Fruit fly (Drosophila melanogaster) whole organism, embryonic: Measurements from ENCODE around the gene Ctr1A.
A peak's percentile ranks its signal among the peaks of the same experiment; 100 is the strongest.

Source experiments
- ATbp ChIP-seq: fragments of 200-800 bp; sonication (Bioruptor generic); optimal IDR thresholded peaks from 2 replicates; lab custom pipeline; 2017; ENCODE audit warnings: missing biosample characterization, mild to moderate bottlenecking, missing genetic modification characterization, missing genetic modification reagents
- Atf3 ChIP-seq: fragments of 200-800 bp; sonication (Bioruptor generic); optimal IDR thresholded peaks from 3 replicates; lab custom pipeline; 2016; ENCODE audit warnings: missing biosample characterization, missing genetic modification characterization
- CG10267 ChIP-seq: fragments of 200-800 bp; sonication (Bioruptor generic); optimal IDR thresholded peaks from 2 replicates; lab custom pipeline; 2018; ENCODE audit warnings: missing biosample characterization, mild to moderate bottlenecking, missing genetic modification characterization, moderate library complexity
- CG10462 ChIP-seq: fragments of 200-800 bp; sonication (Bioruptor generic); optimal IDR thresholded peaks from 2 replicates; lab custom pipeline; 2016; ENCODE audit warnings: missing biosample characterization, missing genetic modification characterization
- CG11504 ChIP-seq: fragments of 200-800 bp; sonication (Bioruptor generic); optimal IDR thresholded peaks from 3 replicates; lab custom pipeline; 2019; ENCODE audit warnings: missing biosample characterization, mild to moderate bottlenecking, missing genetic modification characterization, moderate library complexity
- CG11560 ChIP-seq: fragments of 200-800 bp; sonication (Bioruptor generic); IDR thresholded peaks from 3 replicates; pipeline ENCODE4 v1.3.6; 2022; ENCODE audit warnings: missing biosample characterization, missing genetic modification characterization
- CG11695 ChIP-seq: fragments of 200-800 bp; sonication (Bioruptor generic); IDR thresholded peaks from 3 replicates; pipeline ENCODE4 v1.3.6; 2022; ENCODE audit warnings: missing biosample characterization, missing genetic modification characterization
- CG12236 ChIP-seq: fragments of 200-800 bp; sonication (Bioruptor generic); optimal IDR thresholded peaks from 2 replicates; lab custom pipeline; 2016; ENCODE audit warnings: missing biosample characterization, missing genetic modification characterization
- CG14710 ChIP-seq: fragments of 200-800 bp; sonication (Bioruptor generic); optimal IDR thresholded peaks from 3 replicates; lab custom pipeline; 2019; ENCODE audit warnings: missing biosample characterization, mild to moderate bottlenecking, missing genetic modification characterization, moderate library complexity
- CG17361 ChIP-seq: fragments of 200-800 bp; sonication (Bioruptor generic); IDR thresholded peaks from 3 replicates; pipeline ENCODE4 v1.3.6; 2022; ENCODE audit warnings: missing biosample characterization, missing genetic modification characterization
- CG17612 ChIP-seq: fragments of 200-800 bp; sonication (Bioruptor generic); IDR thresholded peaks from 2 replicates; pipeline ENCODE4 v1.3.6; 2022; ENCODE audit warnings: missing biosample characterization, missing genetic modification characterization
- CG17829 ChIP-seq: fragments of 200-800 bp; optimal IDR thresholded peaks from 2 replicates; lab custom pipeline; 2019; ENCODE audit warnings: missing biosample characterization, mild to moderate bottlenecking, missing genetic modification characterization, moderate library complexity
- CG2202 ChIP-seq: fragments of 200-800 bp; sonication (Bioruptor generic); optimal IDR thresholded peaks from 2 replicates; lab custom pipeline; 2018; ENCODE audit warnings: missing biosample characterization, mild to moderate bottlenecking, missing genetic modification characterization
- CG31441 ChIP-seq: fragments of 200-800 bp; sonication (Bioruptor generic); IDR thresholded peaks from 2 replicates; pipeline ENCODE4 v1.3.6; 2022; ENCODE audit warnings: missing biosample characterization, missing genetic modification characterization
- CG7928 ChIP-seq: fragments of 200-800 bp; sonication (Bioruptor generic); optimal IDR thresholded peaks from 2 replicates; lab custom pipeline; 2017; ENCODE audit warnings: missing biosample characterization, mild to moderate bottlenecking, missing genetic modification characterization
- CG8290 ChIP-seq, 3 experiments: fragments of 200-800 bp; sonication (Bioruptor generic); optimal IDR thresholded peaks; 2 replicates each; lab custom pipeline; 2016 to 2019; ENCODE audit warnings: missing biosample characterization in 3 of 3, missing genetic modification characterization in 3 of 3, mild to moderate bottlenecking in 2 of 3, moderate library complexity in 1 of 3
- CG8388 ChIP-seq: fragments of 200-800 bp; sonication (Bioruptor generic); optimal IDR thresholded peaks from 2 replicates; lab custom pipeline; 2019; ENCODE audit warnings: missing biosample characterization, mild to moderate bottlenecking, missing genetic modification characterization, moderate library complexity
- CG9437 ChIP-seq: fragments of 200-800 bp; sonication (Bioruptor generic); optimal IDR thresholded peaks from 2 replicates; lab custom pipeline; 2018; ENCODE audit warnings: missing biosample characterization, mild to moderate bottlenecking, missing genetic modification characterization
- Drgx ChIP-seq: fragments of 200-800 bp; sonication (Bioruptor generic); IDR thresholded peaks from 2 replicates; pipeline ENCODE4 v1.3.6; 2022; ENCODE audit warnings: missing biosample characterization, missing genetic modification characterization
- ERR ChIP-seq: fragments of 200-800 bp; sonication (Bioruptor generic); optimal IDR thresholded peaks from 2 replicates; lab custom pipeline; 2016; ENCODE audit warnings: missing biosample characterization, missing genetic modification characterization
- Max ChIP-seq: fragments of 200-800 bp; sonication (Bioruptor generic); optimal IDR thresholded peaks from 2 replicates; lab custom pipeline; 2016; ENCODE audit warnings: missing biosample characterization, mild to moderate bottlenecking, missing genetic modification characterization
- Med ChIP-seq: fragments of 200-800 bp; sonication (Bioruptor generic); peaks from one replicate; lab custom pipeline; 2016; ENCODE audit warnings: missing biosample characterization, missing genetic modification characterization, mild to moderate bottlenecking, inconsistent platforms, moderate library complexity
- Pdp1 ChIP-seq, 2 experiments: fragments of 200-800 bp; sonication (Bioruptor generic); optimal IDR thresholded peaks; 3 replicates each; lab custom pipeline; 2016; ENCODE audit warnings: missing biosample characterization in 2 of 2, missing genetic modification characterization in 2 of 2, mild to moderate bottlenecking in 1 of 2, moderate library complexity in 1 of 2
- Rfx ChIP-seq: fragments of 200-800 bp; sonication (Bioruptor generic); IDR thresholded peaks from 2 replicates; pipeline ENCODE4 v1.3.6; 2022; ENCODE audit warnings: missing biosample characterization, missing genetic modification characterization
- Ssrp ChIP-seq: fragments of 200-800 bp; sonication (Bioruptor generic); optimal IDR thresholded peaks from 2 replicates; lab custom pipeline; 2018; ENCODE audit warnings: missing biosample characterization, mild to moderate bottlenecking, missing genetic modification characterization, moderate library complexity
- Xrp1 ChIP-seq: fragments of 200-800 bp; sonication (Bioruptor generic); IDR thresholded peaks from 2 replicates; pipeline ENCODE4 v1.3.6; 2022; ENCODE audit warnings: missing biosample characterization, missing genetic modification characterization
- ap ChIP-seq: fragments of 200-800 bp; sonication (Bioruptor generic); IDR thresholded peaks from 2 replicates; pipeline ENCODE4 v1.3.6; 2022; ENCODE audit warnings: missing biosample characterization, missing genetic modification characterization
- chn ChIP-seq: fragments of 200-800 bp; sonication (Bioruptor generic); optimal IDR thresholded peaks from 2 replicates; lab custom pipeline; 2016; ENCODE audit warnings: missing biosample characterization, missing genetic modification characterization
- croc ChIP-seq: fragments of 200-800 bp; sonication (Bioruptor generic); conservative IDR thresholded peaks from 3 replicates; pipeline ENCODE4 v1.3.6; 2022; ENCODE audit warnings: missing biosample characterization, missing genetic modification characterization
- crol ChIP-seq: fragments of 200-800 bp; sonication (Bioruptor generic); IDR thresholded peaks from 2 replicates; pipeline ENCODE4 v1.3.6; 2022; ENCODE audit warnings: missing biosample characterization, missing genetic modification characterization
- dmrt99B ChIP-seq: fragments of 200-800 bp; sonication (Bioruptor generic); optimal IDR thresholded peaks from 2 replicates; lab custom pipeline; 2018; ENCODE audit warnings: missing biosample characterization, mild to moderate bottlenecking, missing genetic modification characterization, moderate library complexity
- eve ChIP-seq, 2 experiments: fragments of >200 bp; optimal IDR thresholded peaks; 2 replicates each; lab custom pipeline; 2017; ENCODE audit warnings: missing biosample characterization in 2 of 2, missing genetic modification characterization in 2 of 2
- ewg ChIP-seq: fragments of 200-800 bp; sonication (Bioruptor generic); optimal IDR thresholded peaks from 3 replicates; lab custom pipeline; 2017; ENCODE audit warnings: mild to moderate bottlenecking, missing biosample characterization, missing genetic modification reagents, missing genetic modification characterization
- fd102C ChIP-seq: fragments of 200-800 bp; sonication (Bioruptor generic); optimal IDR thresholded peaks from 2 replicates; lab custom pipeline; 2018; ENCODE audit warnings: missing biosample characterization, mild to moderate bottlenecking, missing genetic modification characterization, moderate library complexity
- fd96Cb ChIP-seq: fragments of 200-800 bp; sonication (Bioruptor generic); optimal IDR thresholded peaks from 2 replicates; lab custom pipeline; 2018; ENCODE audit warnings: missing biosample characterization, mild to moderate bottlenecking, missing genetic modification characterization, moderate library complexity
- gem ChIP-seq: fragments of 200-800 bp; sonication (Bioruptor generic); optimal IDR thresholded peaks from 2 replicates; lab custom pipeline; 2019; ENCODE audit warnings: missing biosample characterization, mild to moderate bottlenecking, missing genetic modification characterization, moderate library complexity
- grau ChIP-seq: fragments of 200-800 bp; optimal IDR thresholded peaks from 3 replicates; lab custom pipeline; 2019; ENCODE audit warnings: missing biosample characterization, mild to moderate bottlenecking, missing genetic modification characterization, moderate library complexity
- lilli ChIP-seq: fragments of 200-800 bp; sonication (Bioruptor generic); optimal IDR thresholded peaks from 3 replicates; lab custom pipeline; 2016; ENCODE audit warnings: missing biosample characterization, missing genetic modification characterization
- oc ChIP-seq: fragments of 200-800 bp; sonication (Bioruptor generic); optimal IDR thresholded peaks from 2 replicates; lab custom pipeline; 2018; ENCODE audit warnings: missing biosample characterization, mild to moderate bottlenecking, missing genetic modification characterization, moderate library complexity
- prd ChIP-seq, 3 experiments: fragments of >200 bp in 2 of 3; fragments of 200-800 bp in 1 of 3; sonication (Bioruptor generic) in 1 of 3; optimal IDR thresholded peaks in 2 of 3; IDR thresholded peaks in 1 of 3; 2 replicates in 2 of 3; 3 replicates in 1 of 3; pipeline versions ENCODE4 v1.3.6 to Lab custom; 2017 to 2022; ENCODE audit warnings: missing biosample characterization in 1 of 3, missing genetic modification characterization in 1 of 3
- row ChIP-seq: fragments of 200-800 bp; sonication (Bioruptor generic); IDR thresholded peaks from 3 replicates; pipeline ENCODE4 v1.3.6; 2022; ENCODE audit warnings: missing biosample characterization, missing genetic modification characterization
- salm ChIP-seq: fragments of 200-800 bp; sonication (Bioruptor generic); optimal IDR thresholded peaks from 2 replicates; lab custom pipeline; 2018; ENCODE audit warnings: missing biosample characterization, mild to moderate bottlenecking, missing genetic modification characterization
- sens ChIP-seq: fragments of 200-800 bp; sonication (Bioruptor generic); peaks from one replicate; lab custom pipeline; 2016; ENCODE audit warnings: missing biosample characterization, missing genetic modification characterization
- tup ChIP-seq: fragments of 200-800 bp; sonication (Bioruptor generic); optimal IDR thresholded peaks from 2 replicates; lab custom pipeline; 2016; ENCODE audit warnings: missing biosample characterization, mild to moderate bottlenecking, missing genetic modification characterization, moderate library complexity
- vvl ChIP-seq: fragments of 200-800 bp; sonication (Bioruptor generic); IDR thresholded peaks from 2 replicates; pipeline ENCODE4 v1.3.6; 2022; ENCODE audit warnings: missing biosample characterization, missing genetic modification characterization
- zen2 ChIP-seq: fragments of 200-800 bp; sonication (Bioruptor generic); IDR thresholded peaks from 3 replicates; pipeline ENCODE4 v1.3.6; 2022; ENCODE audit warnings: missing biosample characterization, missing genetic modification characterization; ENCODE audit not compliant: partially characterized antibody

Gene Ctr1A

dm6 chrX:6641602-6642001, 19.8 kb upstream of the Ctr1A start:
- TF ChIP-seq Atf3 (GFP tag; lab: Kevin White, UChicago) (no peak), CG11504 (peak; percentile 35), Pdp1 (GFP tag; optimal IDR thresholded peaks at IDR 0.05; lab: Kevin White, UChicago) (peak in 1 of 2 experiments; percentile 22), dmrt99B (tag; lab: Kevin White, UChicago) (peak; percentile 9), prd (optimal IDR thresholded peaks at IDR 0.05; lab: Kevin White, UChicago) (no peak), prd (GFP tag; IDR thresholded peaks at IDR 0.05; lab: Robert Waterston, UW) (peak; percentile 39; the same call in 1 of the 3 replicates), CG8290 (GFP tag; optimal IDR thresholded peaks at IDR 0.05; lab: Kevin White, UChicago) (no peak), CG8290 (tag; optimal IDR thresholded peaks at IDR 0.05; lab: Kevin White, UChicago) (peak in 1 of 2 experiments; percentile 1), CG2202 (no peak), grau (tag; lab: Kevin White, UChicago) (peak; percentile 59), CG7928 (GFP tag; lab: Kevin White, UChicago) (no peak), Med (GFP tag; lab: Kevin White, UChicago) (peak; percentile 71), Ssrp (tag; lab: Kevin White, UChicago) (no peak), row (GFP tag; lab: Robert Waterston, UW) (0 out of 3 replicates have a peak, but pooled peaks have one; percentile 26), chn (GFP tag; lab: Kevin White, UChicago) (no peak), CG11560 (tag; lab: Robert Waterston, UW) (no peak), Drgx (peak; percentile 71), Rfx (GFP tag; lab: Robert Waterston, UW) (peak; percentile 31; the same call in 1 of the 2 replicates), eve (GFP tag; optimal IDR thresholded peaks at IDR 0.05; lab: Kevin White, UChicago) (peak in 1 of 2 experiments; percentile 4), CG9437 (peak; percentile 57), tup (GFP tag; lab: Kevin White, UChicago) (no peak), sens (GFP tag; lab: Kevin White, UChicago) (peak; percentile 8), lilli (GFP tag; lab: Kevin White, UChicago) (peak; percentile 13)
- TF ChIP-seq, all 482 proteins: peak for 14

- peak; percentile 68 for TF ChIP-seq Xrp1
- TF ChIP-seq prd (optimal IDR thresholded peaks at IDR 0.05; lab: Kevin White, UChicago), result no peak
- peak; percentile 28; the same call in 1 of the 3 replicates for TF ChIP-seq prd (GFP tag; IDR thresholded peaks at IDR 0.05; lab: Robert Waterston, UW)
- no peak for TF ChIP-seq Max (GFP tag; lab: Kevin White, UChicago)
- peak; percentile 35; the same call in 1 of the 2 replicates for TF ChIP-seq ap (GFP tag; lab: Robert Waterston, UW)
- TF ChIP-seq CG17361 (GFP tag; lab: Robert Waterston, UW), result peak; percentile 37; the same call in 1 of the 3 replicates
- TF ChIP-seq vvl (GFP tag; lab: Robert Waterston, UW), result peak; percentile 68; the same call in 1 of the 2 replicates
- TF ChIP-seq croc (GFP tag; lab: Robert Waterston, UW), result peak; percentile 28; the same call in 1 of the 3 replicates
- TF ChIP-seq salm, result peak; percentile 3
- TF ChIP-seq gem (tag; lab: Kevin White, UChicago), result peak; percentile 63
- TF ChIP-seq crol (GFP tag; lab: Robert Waterston, UW), result 0 out of 2 replicates have a peak, but pooled peaks have one; percentile 20
- no peak for TF ChIP-seq ERR (GFP tag; lab: Kevin White, UChicago)
- no peak for TF ChIP-seq fd102C (GFP tag; lab: Kevin White, UChicago)
- TF ChIP-seq CG8388 (GFP tag; lab: Kevin White, UChicago), result peak; percentile 40
- peak; percentile 34 for TF ChIP-seq fd96Cb (tag; lab: Kevin White, UChicago)
- TF ChIP-seq CG10462 (GFP tag; lab: Kevin White, UChicago), result no peak
- peak; percentile 43; the same call in 1 of the 2 replicates for TF ChIP-seq CG31441 (GFP tag; lab: Robert Waterston, UW)
- peak; percentile 44 for TF ChIP-seq CG17829
- TF ChIP-seq CG17612 (GFP tag; lab: Robert Waterston, UW), result no peak
- peak; percentile 16 for TF ChIP-seq ewg (GFP tag; lab: Kevin White, UChicago)
- peak; percentile 36 for TF ChIP-seq grau (tag; lab: Kevin White, UChicago)
- peak; percentile 16 for TF ChIP-seq ATbp
- TF ChIP-seq CG10267 (tag; lab: Kevin White, UChicago), result peak; percentile 40
- no peak for TF ChIP-seq zen2 (GFP tag; lab: Robert Waterston, UW)
- peak; percentile 5 for TF ChIP-seq CG12236 (GFP tag; lab: Kevin White, UChicago)
- TF ChIP-seq oc (tag; lab: Kevin White, UChicago), result no peak
- TF ChIP-seq CG14710 (tag; lab: Kevin White, UChicago), result peak; percentile 35
- peak; percentile 61; the same call in 1 of the 3 replicates for TF ChIP-seq CG11695 (GFP tag; lab: Robert Waterston, UW)
These were observed 18.7 kb upstream of the Ctr1A start for dm6 chrX:6642593-6643257.
